Worm (Caenorhabditis elegans): Measurements from ENCODE around the gene ngn-1.

DNA sequence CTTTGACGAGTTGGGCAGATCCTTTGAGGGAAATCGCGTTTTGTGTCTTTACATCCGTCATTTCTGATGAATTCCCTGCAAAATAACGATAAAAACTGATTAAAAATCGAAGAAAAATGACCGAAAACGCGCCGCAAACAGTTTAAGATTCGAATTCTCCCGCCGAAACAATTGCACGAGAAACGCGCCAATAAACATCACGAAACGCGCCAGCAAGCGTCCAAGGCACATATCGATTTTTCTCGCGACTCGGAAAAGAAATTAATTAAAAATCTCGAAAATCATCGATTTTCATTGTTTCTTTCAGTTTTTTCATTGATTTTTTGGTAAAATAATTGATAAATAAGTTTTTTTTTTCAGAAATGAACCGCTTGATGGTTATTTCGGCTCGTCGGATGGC, 12.9 kb upstream of the ngn-1 start, which contains the start of the genes mdf-2 and nduv-3:
- TF ChIP-seq him-1 (tag; optimal IDR thresholded peaks at IDR 0.05) (no peak), W03F9.2 (tag; optimal IDR thresholded peaks at IDR 0.05) (peak; percentile 72)
